Worm (Caenorhabditis elegans): Measurements from ENCODE around the gene str-41.

str-41 gene

ce11 chrV:7411695-7412094 lies at the start of gene str-41:
TSS of gene str-41 (plus strand) at chrV:7411995.
- TF ChIP-seq ceh-88 (GFP tag; IDR thresholded peaks at IDR 0.05) (no peak), efl-1 (optimal IDR thresholded peaks at IDR 0.05) (no peak), efl-1 (GFP tag; optimal IDR thresholded peaks at IDR 0.05 in 1 of 2) (peak in 1 of 2 experiments; percentile 13)

- TF ChIP-seq Y116A8C.19 (tag; optimal IDR thresholded peaks at IDR 0.05; ENCODE audit: borderline replicate concordance) = no peak
- TF ChIP-seq elt-2 (tag; optimal IDR thresholded peaks at IDR 0.05) = peak; percentile 90
Measured at ce11 chrV:7364059-7364458, 47.7 kb upstream of the str-41 start, which contains the start of gene cyp-35A2. TSS of gene cyp-35A2 (minus strand) at chrV:7364182.

ce11 chrV:7364951-7365350 lies 46.8 kb upstream of the str-41 start, which contains the start of gene exc-13:
TSS of gene exc-13 (plus strand) at chrV:7365251.
- TF ChIP-seq unc-62 (GFP tag; optimal IDR thresholded peaks at IDR 0.05) (no peak), nhr-71 (tag; optimal IDR thresholded peaks at IDR 0.05) (peak; percentile 5)

- TF ChIP-seq efl-1 (optimal IDR thresholded peaks at IDR 0.05) (no peak), efl-1 (GFP tag; optimal IDR thresholded peaks at IDR 0.05 in 1 of 2) (peak in 1 of 2 experiments; percentile 77), Y116A8C.19 (tag; optimal IDR thresholded peaks at IDR 0.05; ENCODE audit: borderline replicate concordance) (no peak)
Measured at ce11 chrV:7369578-7369977, 42.2 kb upstream of the str-41 start, which contains the start of gene srj-14. TSS of gene srj-14 (plus strand) at chrV:7369708.

- TF ChIP-seq fkh-8 (tag; optimal IDR thresholded peaks at IDR 0.05) = peak; percentile 50
- TF ChIP-seq pag-3 (tag; optimal IDR thresholded peaks at IDR 0.05; ENCODE audit: borderline replicate concordance, insufficient read depth) = no peak
- TF ChIP-seq vab-15 (tag; optimal IDR thresholded peaks at IDR 0.05) = no peak
Measured at ce11 chrV:7374090-7374489, 37.7 kb upstream of the str-41 start, which contains the start of gene srx-56. TSS of gene srx-56 (plus strand) at chrV:7374390.

- TF ChIP-seq ceh-8 (GFP tag; optimal IDR thresholded peaks at IDR 0.05) (peak; percentile 40), nhr-71 (tag; optimal IDR thresholded peaks at IDR 0.05) (no peak)
Measured at ce11 chrV:7379384-7379783, 32.4 kb upstream of the str-41 start, which contains the start of gene srsx-24. TSS of gene srsx-24 (minus strand) at chrV:7379484.

ce11 chrV:7381008-7381407 lies 30.8 kb upstream of the str-41 start, which contains the start of gene C03G6.17:
TSS of gene C03G6.17 (minus strand) at chrV:7381108.
- TF ChIP-seq blmp-1 (tag; optimal IDR thresholded peaks at IDR 0.05) (peak; percentile 22), nhr-85 (tag) (peak; percentile 63), hlh-4 (tag; optimal IDR thresholded peaks at IDR 0.05) (no peak)

ce11 chrV:7386052-7386573 lies 25.7 kb upstream of the str-41 start, which contains the start of gene srp-6:
TSS of gene srp-6 (minus strand) at chrV:7386102.
- peak; percentile 57 for TF ChIP-seq hlh-4 (tag; optimal IDR thresholded peaks at IDR 0.05)
- TF ChIP-seq tbx-2 (tag; optimal IDR thresholded peaks at IDR 0.05) = no peak
- TF ChIP-seq blmp-1 (tag; optimal IDR thresholded peaks at IDR 0.05) = peak; percentile 35
- TF ChIP-seq fkh-8 (tag; optimal IDR thresholded peaks at IDR 0.05) = peak; percentile 42
- TF ChIP-seq lin-14 (GFP tag; optimal IDR thresholded peaks at IDR 0.05) = peak; percentile 37
- TF ChIP-seq swsn-7 (tag; optimal IDR thresholded peaks at IDR 0.05) = no peak
- TF ChIP-seq efl-1 (optimal IDR thresholded peaks at IDR 0.05) = no peak
- peak in 1 of 2 experiments; percentile 5 for TF ChIP-seq efl-1 (GFP tag; optimal IDR thresholded peaks at IDR 0.05 in 1 of 2)
- no peak for TF ChIP-seq skn-1 (tag; optimal IDR thresholded peaks at IDR 0.05)
- TF ChIP-seq ets-5 (GFP tag; IDR thresholded peaks at IDR 0.05) = no peak
- no peak for TF ChIP-seq sptf-1 (tag; optimal IDR thresholded peaks at IDR 0.05)
- peak; percentile 47 for TF ChIP-seq nhr-71 (tag; optimal IDR thresholded peaks at IDR 0.05)
- no peak for TF ChIP-seq lin-15B (tag; optimal IDR thresholded peaks at IDR 0.05)
- no peak for TF ChIP-seq nhr-85 (tag)

- TF ChIP-seq C34B4.2 (tag; optimal IDR thresholded peaks at IDR 0.05) (no peak), nhr-71 (tag; optimal IDR thresholded peaks at IDR 0.05) (no peak), alr-1 (tag; optimal IDR thresholded peaks at IDR 0.05; ENCODE audit: borderline replicate concordance) (no peak), blmp-1 (tag; optimal IDR thresholded peaks at IDR 0.05) (no peak), ces-1 (GFP tag; optimal IDR thresholded peaks at IDR 0.05) (no peak), mef-2 (tag; optimal IDR thresholded peaks at IDR 0.05) (no peak), unc-98 (GFP tag; IDR thresholded peaks at IDR 0.05) (no peak), F16B12.6 (tag; optimal IDR thresholded peaks at IDR 0.05) (no peak), mab-9 (GFP tag; IDR thresholded peaks at IDR 0.05) (no peak), ceh-90 (tag; optimal IDR thresholded peaks at IDR 0.05) (no peak)
Measured at ce11 chrV:7387755-7388154, 24.0 kb upstream of the str-41 start, which contains the start of gene C02H6.3. TSS of gene C02H6.3 (minus strand) at chrV:7387855.
